Worm (Caenorhabditis elegans): ENCODE results near the gene F54A3.5.

Gene F54A3.5

DNA sequence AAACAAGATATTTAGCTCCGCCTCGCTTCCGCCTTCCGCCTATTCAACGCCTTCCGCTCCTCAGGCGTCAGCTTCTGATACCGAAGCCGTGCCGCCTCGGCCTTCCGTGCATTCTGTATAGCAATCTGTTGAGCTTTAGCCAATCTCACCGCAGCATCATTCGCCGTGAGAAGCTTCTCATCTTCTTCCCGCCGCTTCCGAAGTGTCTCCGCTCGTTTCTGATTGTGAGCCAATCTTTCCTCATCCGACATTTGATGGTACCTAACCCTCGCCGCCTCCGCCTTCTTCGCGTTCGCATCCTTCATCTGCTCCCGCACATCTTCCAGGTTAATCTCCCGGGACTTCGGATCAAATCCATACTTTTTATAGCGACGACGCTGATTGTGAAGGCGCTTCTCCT lies 10.0 kb downstream of the F54A3.5 start:
- TF ChIP-seq akir-1 (GFP tag; optimal IDR thresholded peaks at IDR 0.05) (no peak), zfh-2 (GFP tag; conservative IDR thresholded peaks at IDR 0.05) (peak; percentile 71), K12H6.12 (tag; optimal IDR thresholded peaks at IDR 0.05) (no peak)

ce11 chrII:2207812-2208211 lies 17.7 kb downstream of the F54A3.5 start, which contains the start of gene Y59C2A.1:
Gene Y59C2A.1, plus strand, starts transcription at chrII:2208112.
- TF ChIP-seq ceh-91 (GFP tag; IDR thresholded peaks at IDR 0.05): no peak
- no peak for TF ChIP-seq repo-1 (tag; optimal IDR thresholded peaks at IDR 0.05)
- no peak for TF ChIP-seq dpl-1 (GFP tag; optimal IDR thresholded peaks at IDR 0.05)
- no peak for TF ChIP-seq C17E4.6 (GFP tag; IDR thresholded peaks at IDR 0.05)
- no peak for TF ChIP-seq madf-3 (GFP tag; IDR thresholded peaks at IDR 0.05)
- TF ChIP-seq hlh-12 (tag; optimal IDR thresholded peaks at IDR 0.05): no peak
- no peak for TF ChIP-seq rec-8 (tag; optimal IDR thresholded peaks at IDR 0.05)
- TF ChIP-seq F57C9.4 (tag; optimal IDR thresholded peaks at IDR 0.05): no peak
- no peak for TF ChIP-seq rpc-1 (optimal IDR thresholded peaks at IDR 0.05)
- peak; percentile 23 for TF ChIP-seq rpc-1 (tag; optimal IDR thresholded peaks at IDR 0.05)

- no peak for TF ChIP-seq him-1 (tag; optimal IDR thresholded peaks at IDR 0.05)
- TF ChIP-seq tbp1 (GFP tag; optimal IDR thresholded peaks at IDR 0.05): peak; percentile 45
- peak; percentile 21 for TF ChIP-seq rpc-1 (optimal IDR thresholded peaks at IDR 0.05)
- peak; percentile 56 for TF ChIP-seq rpc-1 (tag; optimal IDR thresholded peaks at IDR 0.05)
Measured at ce11 chrII:2206064-2206722, 19.3 kb downstream of the F54A3.5 start.

DNA sequence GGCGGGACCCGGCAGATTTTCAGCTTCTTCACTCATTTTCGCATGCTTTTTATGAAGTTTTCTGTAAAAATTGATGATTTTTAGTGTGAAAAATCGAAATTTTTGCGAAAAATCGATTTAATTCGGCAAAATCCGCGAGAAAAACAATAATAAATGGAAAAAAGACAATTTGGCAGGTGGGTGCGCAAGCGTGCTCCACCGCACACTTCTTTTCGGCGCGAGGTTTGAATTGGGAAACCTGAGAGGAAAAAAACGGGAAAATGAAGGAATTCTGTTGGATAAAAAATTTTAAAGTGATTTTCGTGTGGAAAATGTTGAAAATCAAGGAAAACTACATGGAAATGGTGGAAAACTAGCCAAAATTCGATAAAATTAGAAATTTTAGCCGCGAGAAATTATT lies 21.4 kb downstream of the F54A3.5 start, which contains the start of gene Y59C2A.2:
Gene Y59C2A.2, minus strand, starts transcription at position 61 of the 400 bp plus-strand sequence.
- TF ChIP-seq F23B12.7 (tag; optimal IDR thresholded peaks at IDR 0.05; ENCODE audit: insufficient read depth): peak; percentile 45
- no peak for TF ChIP-seq rec-8 (tag; optimal IDR thresholded peaks at IDR 0.05)
- TF ChIP-seq pha-4 (tag; optimal IDR thresholded peaks at IDR 0.05): no peak
- TF ChIP-seq lin-54 (GFP tag; optimal IDR thresholded peaks at IDR 0.05): peak; percentile 87
- peak; percentile 16; the same call in 1 of the 2 replicates for TF ChIP-seq D2030.7 (GFP tag; IDR thresholded peaks at IDR 0.05)
- TF ChIP-seq F49E8.2 (tag; optimal IDR thresholded peaks at IDR 0.05; ENCODE audit: insufficient read depth): no peak
- no peak for TF ChIP-seq xnd-1 (tag; optimal IDR thresholded peaks at IDR 0.05)
- TF ChIP-seq sdz-38 (tag; optimal IDR thresholded peaks at IDR 0.05): no peak
- TF ChIP-seq hsf-1 (GFP tag; IDR thresholded peaks at IDR 0.05): no peak
- TF ChIP-seq attf-3 (GFP tag; conservative IDR thresholded peaks at IDR 0.05): no peak
- no peak for TF ChIP-seq egrh-3 (GFP tag; IDR thresholded peaks at IDR 0.05)
- TF ChIP-seq dpl-1 (GFP tag; optimal IDR thresholded peaks at IDR 0.05): peak; percentile 43
- TF ChIP-seq cebp-1 (GFP tag; IDR thresholded peaks at IDR 0.05): no peak
- no peak for TF ChIP-seq cebp-1 (tag; optimal IDR thresholded peaks at IDR 0.05)
- TF ChIP-seq him-1 (tag; optimal IDR thresholded peaks at IDR 0.05): no peak
- no peak for TF ChIP-seq snpc-1.1 (tag; optimal IDR thresholded peaks at IDR 0.05; ENCODE audit: insufficient read depth)
- no peak for TF ChIP-seq Y79H2A.3 (GFP tag; conservative IDR thresholded peaks at IDR 0.05)
- TF ChIP-seq ceh-79 (tag; optimal IDR thresholded peaks at IDR 0.05): no peak
- TF ChIP-seq ZK185.1 (tag; optimal IDR thresholded peaks at IDR 0.05; ENCODE audit: poor library complexity, severe bottlenecking): no peak
- TF ChIP-seq rcor-1 (GFP tag; IDR thresholded peaks at IDR 0.05): no peak
- no peak for TF ChIP-seq ztf-6 (GFP tag; IDR thresholded peaks at IDR 0.05)
- no peak for TF ChIP-seq F10E7.11 (tag; optimal IDR thresholded peaks at IDR 0.05)
- no peak for TF ChIP-seq Y53G8AR.9 (GFP tag; conservative IDR thresholded peaks at IDR 0.05)
- no peak for TF ChIP-seq unc-62 (GFP tag; optimal IDR thresholded peaks at IDR 0.05)
- TF ChIP-seq lin-40 (tag; optimal IDR thresholded peaks at IDR 0.05): no peak
- no peak for TF ChIP-seq somi-1 (GFP tag; optimal IDR thresholded peaks at IDR 0.05)
- TF ChIP-seq unc-130 (GFP tag; optimal IDR thresholded peaks at IDR 0.05): no peak
- TF ChIP-seq tbx-9 (tag; optimal IDR thresholded peaks at IDR 0.05; ENCODE audit: borderline replicate concordance): no peak
- no peak for TF ChIP-seq nfya-2 (GFP tag; IDR thresholded peaks at IDR 0.05)
- no peak for TF ChIP-seq hlh-12 (tag; optimal IDR thresholded peaks at IDR 0.05)
- TF ChIP-seq B0035.1 (tag; optimal IDR thresholded peaks at IDR 0.05): no peak
- no peak for TF ChIP-seq hmg-20 (GFP tag; IDR thresholded peaks at IDR 0.05)
